Worm (Caenorhabditis elegans) whole organism, L4 larva: ENCODE data around the gene tbx-38.

Source experiments
- F26F4.8 ChIP-seq: fragments of 200-800 bp; sonication (Bioruptor generic); conservative IDR thresholded peaks from 2 replicates; pipeline ENCODE4 v1.3.6; 2022; ENCODE audit warnings: missing genetic modification characterization, missing compliant biosample characterization
- R02D3.7 ChIP-seq: fragments of 150-350 bp; sonication (generic microtip); optimal IDR thresholded peaks from 3 replicates; lab custom pipeline; 2014; ENCODE audit warnings: missing biosample characterization, missing genetic modification characterization
- T26A8.4 ChIP-seq: fragments of 200-800 bp; sonication (Bioruptor generic); IDR thresholded peaks from 2 replicates; pipeline ENCODE4 v1.3.6; 2022; ENCODE audit warnings: missing genetic modification characterization, missing compliant biosample characterization
- Y105C5A.15 ChIP-seq: fragments of 200-800 bp; sonication (Bioruptor generic); IDR thresholded peaks from 2 replicates; pipeline ENCODE4 v1.3.6; 2022; ENCODE audit warnings: missing genetic modification characterization, missing compliant biosample characterization
- Y48G9A.11 ChIP-seq: fragments of 200-800 bp; sonication (Bioruptor generic); IDR thresholded peaks from 2 replicates; pipeline ENCODE4 v1.3.6; 2022; ENCODE audit warnings: missing genetic modification reagents, missing genetic modification characterization, missing compliant biosample characterization
- Y75B8A.6 ChIP-seq: fragments of 200-800 bp; sonication (Bioruptor generic); IDR thresholded peaks from 2 replicates; pipeline ENCODE4 v1.3.6; 2022; ENCODE audit warnings: missing genetic modification reagents, missing genetic modification characterization, missing compliant biosample characterization
- ZK337.2 ChIP-seq: fragments of 200-800 bp; sonication (Bioruptor generic); IDR thresholded peaks from 2 replicates; pipeline ENCODE4 v1.3.6; 2022; ENCODE audit warnings: missing genetic modification reagents, missing genetic modification characterization, missing compliant biosample characterization
- arid-1 ChIP-seq: fragments of 200-800 bp; sonication (Bioruptor generic); conservative IDR thresholded peaks from 2 replicates; pipeline ENCODE4 v1.3.6; 2022; ENCODE audit warnings: missing genetic modification reagents, missing genetic modification characterization, missing compliant biosample characterization
- attf-4 ChIP-seq: sonication (generic microtip); optimal IDR thresholded peaks from 3 replicates; lab custom pipeline; 2017; ENCODE audit warnings: missing biosample characterization, missing genetic modification characterization
- ceh-32 ChIP-seq: sonication (generic microtip); optimal IDR thresholded peaks from 2 replicates; lab custom pipeline; 2016; ENCODE audit warnings: mild to moderate bottlenecking, missing genetic modification characterization, missing compliant biosample characterization; ENCODE audit not compliant: poor library complexity
- daf-16 ChIP-seq, 3 experiments: sonication (generic microtip); optimal IDR thresholded peaks; 2 replicates each; lab custom pipeline; 2016 to 2017; ENCODE audit warnings: missing genetic modification characterization in 3 of 3, missing genetic modification reagents in 3 of 3, mild to moderate bottlenecking in 2 of 3, missing compliant biosample characterization in 2 of 3, missing biosample characterization in 1 of 3, moderate library complexity in 1 of 3
- dmd-8 ChIP-seq: fragments of 200-800 bp; sonication (Bioruptor generic); IDR thresholded peaks from 2 replicates; pipeline ENCODE4 v1.3.6; 2022; ENCODE audit warnings: missing genetic modification characterization, missing compliant biosample characterization
- dmd-9 ChIP-seq: fragments of 200-800 bp; sonication (Bioruptor generic); IDR thresholded peaks from 2 replicates; pipeline ENCODE4 v1.3.6; 2022; ENCODE audit warnings: missing genetic modification reagents, missing genetic modification characterization, missing compliant biosample characterization
- dpl-1 ChIP-seq: fragments of 150-350 bp; optimal IDR thresholded peaks from 2 replicates; lab custom pipeline; 2014; ENCODE audit warnings: missing biosample characterization, missing genetic modification reagents, missing genetic modification characterization
- duxl-1 ChIP-seq: sonication (generic microtip); optimal IDR thresholded peaks from 2 replicates; lab custom pipeline; 2016; ENCODE audit warnings: mild to moderate bottlenecking, missing genetic modification characterization, moderate library complexity, missing compliant biosample characterization; ENCODE audit not compliant: poor library complexity
- egl-43 ChIP-seq: fragments of 200-800 bp; sonication (Bioruptor generic); IDR thresholded peaks from 2 replicates; pipeline ENCODE4 v1.3.6; 2022; ENCODE audit warnings: missing genetic modification reagents, missing genetic modification characterization, missing compliant biosample characterization
- hlh-11 ChIP-seq: fragments of 200-800 bp; sonication (Bioruptor generic); optimal IDR thresholded peaks from 2 replicates; lab custom pipeline; 2018; ENCODE audit warnings: mild to moderate bottlenecking, missing genetic modification characterization, missing compliant biosample characterization
- hmg-1.1 ChIP-seq: fragments of 200-800 bp; sonication (Bioruptor generic); IDR thresholded peaks from 2 replicates; pipeline ENCODE4 v1.3.6; 2022; ENCODE audit warnings: missing genetic modification reagents, missing genetic modification characterization, missing compliant biosample characterization
- lin-1 ChIP-seq: fragments of 200-800 bp; sonication (Bioruptor generic); IDR thresholded peaks from 2 replicates; pipeline ENCODE4 v1.3.6; 2022; ENCODE audit warnings: missing genetic modification reagents, missing genetic modification characterization, missing compliant biosample characterization
- lin-13 ChIP-seq: fragments of 150-350 bp; optimal IDR thresholded peaks from 2 replicates; lab custom pipeline; 2014; ENCODE audit warnings: missing biosample characterization, missing genetic modification reagents, missing genetic modification characterization
- lir-3 ChIP-seq: sonication (generic microtip); optimal IDR thresholded peaks from 2 replicates; lab custom pipeline; 2016; ENCODE audit warnings: mild to moderate bottlenecking, missing genetic modification characterization, missing compliant biosample characterization
- madf-5 ChIP-seq, 2 experiments: fragments of 200-800 bp; sonication (Bioruptor generic); IDR thresholded peaks; 2 replicates each; pipeline ENCODE4 v1.3.6; 2022; ENCODE audit warnings: missing compliant biosample characterization in 2 of 2, missing genetic modification characterization in 2 of 2
- mdl-1 ChIP-seq, 2 experiments: fragments of 150-350 bp in 1 of 2; sonication (generic microtip) in 1 of 2; optimal IDR thresholded peaks; 2 replicates each; lab custom pipeline; 2014 to 2017; ENCODE audit warnings: missing biosample characterization in 2 of 2, missing genetic modification characterization in 2 of 2
- nhr-111 ChIP-seq: fragments of 200-800 bp; sonication (Bioruptor generic); optimal IDR thresholded peaks from 2 replicates; lab custom pipeline; 2018; ENCODE audit warnings: mild to moderate bottlenecking, missing genetic modification characterization, missing compliant biosample characterization
- nhr-25 ChIP-seq: sonication (generic microtip); optimal IDR thresholded peaks from 2 replicates; lab custom pipeline; 2017; ENCODE audit warnings: missing genetic modification characterization, mild to moderate bottlenecking, missing compliant biosample characterization, antibody characterized with exemption, moderate library complexity, borderline replicate concordance; ENCODE audit not compliant: insufficient read depth
- nhr-28 ChIP-seq: fragments of 150-350 bp; optimal IDR thresholded peaks from 2 replicates; lab custom pipeline; 2014; ENCODE audit warnings: missing biosample characterization, missing genetic modification characterization
- nhr-41 ChIP-seq: fragments of 200-800 bp; sonication (Bioruptor generic); IDR thresholded peaks from 2 replicates; pipeline ENCODE4 v1.3.6; 2022; ENCODE audit warnings: missing genetic modification reagents, missing genetic modification characterization, missing compliant biosample characterization
- nhr-42 ChIP-seq: fragments of 200-800 bp; sonication (Bioruptor generic); IDR thresholded peaks from 2 replicates; pipeline ENCODE4 v1.3.6; 2022; ENCODE audit warnings: missing genetic modification characterization, missing compliant biosample characterization
- nhr-76 ChIP-seq: fragments of 150-350 bp; optimal IDR thresholded peaks from 2 replicates; lab custom pipeline; 2014; ENCODE audit warnings: missing biosample characterization, missing genetic modification characterization
- nhr-77 ChIP-seq: fragments of 150-350 bp; optimal IDR thresholded peaks from 2 replicates; lab custom pipeline; 2014; ENCODE audit warnings: missing biosample characterization, missing genetic modification characterization
- php-3 ChIP-seq: fragments of 200-800 bp; sonication (Bioruptor generic); IDR thresholded peaks from 2 replicates; pipeline ENCODE4 v1.3.6; 2022; ENCODE audit warnings: missing genetic modification reagents, missing genetic modification characterization, missing compliant biosample characterization
- set-16 ChIP-seq: fragments of 200-800 bp; sonication (Bioruptor generic); IDR thresholded peaks from 2 replicates; pipeline ENCODE4 v1.3.6; 2022; ENCODE audit warnings: missing genetic modification reagents, missing genetic modification characterization, missing compliant biosample characterization
- skn-1 ChIP-seq: fragments of 150-350 bp; optimal IDR thresholded peaks from 2 replicates; lab custom pipeline; 2014; ENCODE audit warnings: missing biosample characterization, missing genetic modification characterization
- spr-1 ChIP-seq: sonication (generic microtip); optimal IDR thresholded peaks from 2 replicates; lab custom pipeline; 2016; ENCODE audit warnings: mild to moderate bottlenecking, missing genetic modification characterization, missing compliant biosample characterization
- spr-3 ChIP-seq: fragments of 200-800 bp; sonication (Bioruptor generic); optimal IDR thresholded peaks from 2 replicates; lab custom pipeline; 2018; ENCODE audit warnings: mild to moderate bottlenecking, missing genetic modification characterization, missing compliant biosample characterization
- tra-1 ChIP-seq: fragments of 200-800 bp; sonication (Bioruptor generic); IDR thresholded peaks from 2 replicates; pipeline ENCODE4 v1.3.6; 2022; ENCODE audit warnings: missing genetic modification reagents, missing genetic modification characterization, missing compliant biosample characterization
- unc-130 ChIP-seq: sonication (generic microtip); optimal IDR thresholded peaks from 2 replicates; lab custom pipeline; 2016; ENCODE audit warnings: missing genetic modification reagents, missing genetic modification characterization, missing compliant biosample characterization
- unc-62 ChIP-seq, 3 experiments: fragments of 150-350 bp in 1 of 3; sonication (generic microtip); optimal IDR thresholded peaks in 2 of 3; peaks in 1 of 3; 1 replicate in 1 of 3; 2 replicates in 2 of 3; lab custom pipeline; 2014 to 2017; ENCODE audit warnings: missing biosample characterization in 3 of 3, missing genetic modification characterization in 3 of 3, missing genetic modification reagents in 3 of 3, missing genotype in 1 of 3
- zfp-2 ChIP-seq: sonication (generic microtip); optimal IDR thresholded peaks from 2 replicates; lab custom pipeline; 2016; ENCODE audit warnings: mild to moderate bottlenecking, missing genetic modification characterization, missing compliant biosample characterization

The tbx-38 gene

DNA sequence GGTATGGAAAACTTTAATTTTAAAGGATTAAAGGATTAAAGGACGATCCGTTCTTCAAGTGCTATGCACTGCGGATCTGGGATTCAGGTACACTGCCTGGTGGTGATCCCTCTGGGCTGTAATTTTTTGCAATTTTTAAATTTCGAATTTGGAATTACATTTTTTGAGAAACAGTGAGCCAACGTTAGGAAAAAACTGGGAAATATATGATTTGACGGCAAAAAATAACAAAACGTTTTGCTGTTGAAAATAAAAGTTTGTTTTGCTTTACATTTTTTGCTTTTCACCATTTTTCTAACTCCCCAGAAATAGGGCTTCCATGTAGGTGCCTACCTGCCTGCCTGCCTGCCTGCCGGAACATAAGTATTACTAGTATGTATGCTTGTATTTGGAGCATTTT lies 21.6 kb upstream of the tbx-38 start, which contains the start of gene C18D11.10:
TSS of gene C18D11.10 (plus strand) at position 301 of the 400 bp plus-strand sequence.
- TF ChIP-seq zfp-2 (tag; lab: Kevin White, UChicago) (no peak), mdl-1 (tag; optimal IDR thresholded peaks at IDR 0.05; lab: Kevin White, UChicago) (no peak), skn-1 (tag; lab: Kevin White, UChicago) (no peak), nhr-111 (GFP tag; lab: Kevin White, UChicago) (no peak)

DNA sequence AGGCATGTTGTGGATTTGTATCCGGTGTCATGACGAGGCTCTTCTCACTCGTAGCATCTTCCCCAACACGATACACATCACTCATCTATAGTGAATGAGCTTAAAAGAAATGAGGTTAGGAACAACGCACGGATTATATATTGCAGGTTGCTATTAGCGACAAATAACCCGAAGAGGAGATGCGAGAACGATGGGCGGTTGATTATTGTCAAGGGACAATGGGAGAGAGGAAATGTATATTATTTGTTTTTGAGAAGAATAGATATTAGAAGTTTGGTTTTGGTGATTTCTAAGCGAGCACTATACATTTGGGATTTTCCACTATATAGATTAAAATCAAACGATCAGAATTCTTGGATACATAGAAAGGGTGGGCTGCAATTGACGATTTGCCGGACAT lies 20.8 kb upstream of the tbx-38 start, which contains the start of gene C18D11.7:
TSS of gene C18D11.7 (minus strand) at position 101 of the 400 bp plus-strand sequence.
- TF ChIP-seq skn-1 (tag; lab: Kevin White, UChicago) (no peak), nhr-28 (tag; lab: Kevin White, UChicago) (no peak), R02D3.7 (tag; lab: Kevin White, UChicago) (no peak), dmd-8 (GFP tag; lab: Robert Waterston, UW) (no peak), unc-62 (GFP tag; optimal IDR thresholded peaks at IDR 0.05 in 1 of 2; lab: Kevin White, UChicago) (peak in 1 of 2 experiments; percentile 2), unc-62 (tag; optimal IDR thresholded peaks at IDR 0.05; lab: Kevin White, UChicago) (no peak), nhr-76 (tag; lab: Kevin White, UChicago) (no peak), nhr-41 (no peak), Y48G9A.11 (no peak), nhr-25 (tag; lab: Kevin White, UChicago) (no peak)

DNA sequence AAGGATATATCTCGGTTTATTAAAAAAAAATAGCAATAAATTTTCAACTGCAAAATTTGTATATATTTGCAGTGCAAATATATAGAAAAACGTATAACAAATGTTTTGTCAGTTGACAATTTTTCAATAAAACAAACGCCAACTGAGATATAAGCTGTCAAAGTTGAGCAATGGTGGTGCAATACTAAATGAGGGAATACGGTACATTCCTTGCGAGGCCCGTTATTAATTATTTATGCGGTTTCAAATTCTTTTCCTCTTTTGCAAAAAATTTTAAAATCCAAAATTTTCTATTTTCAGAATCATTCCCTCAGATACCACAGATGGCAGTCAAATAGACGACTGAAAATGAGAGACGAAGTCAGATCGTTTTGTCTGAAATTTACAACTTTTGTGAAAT lies 9.6 kb upstream of the tbx-38 start, which contains the start of gene twk-39:
TSS of gene twk-39 (plus strand) at position 301 of the 400 bp plus-strand sequence.
- TF ChIP-seq dmd-9 (GFP tag; lab: Robert Waterston, UW) (no peak), nhr-42 (GFP tag; lab: Robert Waterston, UW) (no peak), attf-4 (no peak)
- TF ChIP-seq, all 104 proteins: peak for 0

DNA sequence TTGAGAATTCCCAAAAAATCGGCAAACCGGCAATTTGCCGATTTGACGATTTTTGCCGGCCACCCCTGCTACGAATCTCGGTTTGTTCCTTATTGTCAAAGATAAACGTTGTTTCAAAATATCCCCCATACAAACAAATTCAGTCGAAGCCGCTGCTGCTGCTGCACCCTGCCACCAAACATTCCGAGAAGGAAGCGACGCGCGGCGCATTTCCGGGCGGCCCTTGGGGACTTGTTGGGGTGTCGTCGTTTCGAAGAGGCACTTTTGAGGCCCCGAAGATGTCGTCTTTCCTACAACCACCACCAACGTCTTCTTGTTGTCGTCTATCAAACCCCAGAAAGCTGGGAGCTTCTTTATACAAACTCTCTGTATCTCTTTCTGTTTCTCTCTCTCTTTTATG lies 8.5 kb upstream of the tbx-38 start:
- TF ChIP-seq hmg-1.1 = 0 out of 2 replicates have a peak, but pooled peaks have one; percentile 32
- TF ChIP-seq set-16 (GFP tag; lab: Robert Waterston, UW) = peak; percentile 72
- no peak for TF ChIP-seq ceh-32 (tag; lab: Kevin White, UChicago)

DNA sequence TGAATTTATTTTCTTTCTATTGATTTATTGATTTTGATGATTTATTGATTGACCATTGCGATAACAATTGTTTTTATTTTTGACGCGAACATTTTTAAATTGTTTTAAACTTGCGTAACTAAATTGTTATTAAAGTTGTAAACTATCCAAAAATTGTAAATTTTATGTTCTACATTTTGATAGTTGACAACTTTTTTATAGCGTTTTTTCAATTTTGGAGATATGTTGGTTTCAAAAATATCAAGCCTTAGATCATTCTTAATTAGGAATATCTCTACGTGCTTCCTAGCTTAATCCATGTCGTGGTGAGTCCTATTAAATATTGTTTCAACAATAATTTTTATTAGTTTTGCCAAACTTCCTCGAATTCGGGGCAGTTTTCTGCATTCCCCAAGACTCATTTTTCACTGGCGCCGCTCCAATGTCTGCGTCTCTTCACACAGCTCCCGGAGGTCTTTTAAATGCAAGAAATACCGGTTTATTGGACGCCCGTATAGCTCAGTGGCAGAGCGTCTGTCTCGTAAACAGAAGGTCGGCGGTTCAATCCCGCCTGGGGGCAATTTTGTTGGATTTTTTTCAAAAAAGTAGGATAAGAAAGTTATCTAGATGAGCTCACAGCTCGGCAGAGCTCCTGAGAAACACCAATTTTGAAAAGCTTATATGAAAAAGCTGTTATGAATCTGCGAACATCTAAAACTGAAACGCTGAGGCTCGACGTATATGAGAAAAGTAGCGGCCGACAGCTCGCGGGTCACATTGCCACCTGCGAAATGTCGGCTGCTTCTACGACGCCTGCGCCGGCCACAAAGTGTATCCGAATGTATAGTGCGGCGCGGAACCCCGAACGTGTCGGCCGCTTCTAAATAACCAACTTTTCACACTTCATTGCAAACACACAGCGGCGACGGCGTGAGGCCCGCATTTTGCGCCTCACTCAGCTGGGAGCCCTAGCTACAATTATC lies 6.7 kb upstream of the tbx-38 start, which contains the start of gene C24H11.2:
TSS of gene C24H11.2 (minus strand) at position 51 of the 962 bp plus-strand sequence.
- TF ChIP-seq lir-3 (tag; lab: Kevin White, UChicago) = peak; percentile 34
- peak; percentile 45 for TF ChIP-seq zfp-2 (tag; lab: Kevin White, UChicago)
- TF ChIP-seq nhr-77 = peak; percentile 18
- peak; percentile 87 for TF ChIP-seq T26A8.4
- peak; percentile 91 for TF ChIP-seq tra-1 (GFP tag; lab: Robert Waterston, UW)
- TF ChIP-seq daf-16 (GFP tag; optimal IDR thresholded peaks at IDR 0.05; lab: Kevin White, UChicago) = peak; percentile 59 to 85
- TF ChIP-seq daf-16 (tag; optimal IDR thresholded peaks at IDR 0.05; lab: Kevin White, UChicago) = peak; percentile 75
- peak; percentile 86 for TF ChIP-seq duxl-1
- peak; percentile 56 for TF ChIP-seq spr-3
- TF ChIP-seq nhr-42 (GFP tag; lab: Robert Waterston, UW) = peak; percentile 73
- TF ChIP-seq ZK337.2 (GFP tag; lab: Robert Waterston, UW) = peak; percentile 79
- TF ChIP-seq php-3 (GFP tag; lab: Robert Waterston, UW) = peak; percentile 74
- peak; percentile 45 for TF ChIP-seq hlh-11 (tag; lab: Kevin White, UChicago)
- TF ChIP-seq egl-43 = peak; percentile 95
- peak in 1 of 2 experiments; percentile 87; a peak in 1 of 4 replicates for TF ChIP-seq madf-5 (GFP tag; IDR thresholded peaks at IDR 0.05; lab: Robert Waterston, UW)
- TF ChIP-seq F26F4.8 (GFP tag; lab: Robert Waterston, UW) = peak; percentile 96
- TF ChIP-seq Y105C5A.15 (GFP tag; lab: Robert Waterston, UW) = peak; percentile 73
- peak; percentile 37 for TF ChIP-seq lin-13 (GFP tag; lab: Kevin White, UChicago)
- peak; percentile 23 for TF ChIP-seq dpl-1
- peak; percentile 75 for TF ChIP-seq Y75B8A.6
- TF ChIP-seq arid-1 (GFP tag; lab: Robert Waterston, UW) = peak; percentile 74
- peak; percentile 84 for TF ChIP-seq lin-1 (GFP tag; lab: Robert Waterston, UW)
- peak; percentile 1 for TF ChIP-seq unc-130 (GFP tag; lab: Kevin White, UChicago)
- peak; percentile 54 for TF ChIP-seq spr-1 (tag; lab: Kevin White, UChicago)
